Fruit fly (Drosophila melanogaster) whole organism, embryonic: ENCODE measurements around the gene CG5618.
A peak's percentile ranks its signal among the peaks of the same experiment; 100 is the strongest.

Experiments used
- Antp ChIP-seq: fragments of 200-800 bp; sonication (Bioruptor generic); optimal IDR thresholded peaks from 3 replicates; lab custom pipeline; 2016; ENCODE audit warnings: missing biosample characterization, missing genetic modification characterization
- Bgb ChIP-seq: fragments of 200-800 bp; sonication (Bioruptor generic); IDR thresholded peaks from 2 replicates; pipeline ENCODE4 v1.3.6; 2022; ENCODE audit warnings: missing biosample characterization, missing genetic modification characterization; ENCODE audit not compliant: partially characterized antibody
- CG10431 ChIP-seq: fragments of 200-800 bp; sonication (Bioruptor generic); optimal IDR thresholded peaks from 3 replicates; lab custom pipeline; 2018; ENCODE audit warnings: missing biosample characterization, mild to moderate bottlenecking, missing genetic modification characterization
- CG11093 ChIP-seq: fragments of 200-800 bp; sonication (Bioruptor generic); IDR thresholded peaks from 3 replicates; pipeline ENCODE4 v1.3.6; 2022; ENCODE audit warnings: missing biosample characterization, missing genetic modification characterization
- CG11695 ChIP-seq: fragments of 200-800 bp; sonication (Bioruptor generic); IDR thresholded peaks from 3 replicates; pipeline ENCODE4 v1.3.6; 2022; ENCODE audit warnings: missing biosample characterization, missing genetic modification characterization
- CG12219 ChIP-seq: fragments of 200-800 bp; sonication (Bioruptor generic); optimal IDR thresholded peaks from 3 replicates; lab custom pipeline; 2018; ENCODE audit warnings: missing biosample characterization, mild to moderate bottlenecking, missing genetic modification characterization
- CG15601 ChIP-seq: fragments of 200-800 bp; sonication (Bioruptor generic); optimal IDR thresholded peaks from 3 replicates; lab custom pipeline; 2019; ENCODE audit warnings: missing biosample characterization, mild to moderate bottlenecking, missing genetic modification characterization, moderate library complexity
- CG16815 ChIP-seq: fragments of 200-800 bp; sonication (Bioruptor generic); optimal IDR thresholded peaks from 3 replicates; lab custom pipeline; 2017; ENCODE audit warnings: missing biosample characterization, mild to moderate bottlenecking, missing genetic modification characterization
- CG17186 ChIP-seq: fragments of 200-800 bp; sonication (Bioruptor generic); optimal IDR thresholded peaks from 3 replicates; lab custom pipeline; 2017; ENCODE audit warnings: missing biosample characterization, missing genetic modification reagents, missing genetic modification characterization
- CG18619 ChIP-seq: fragments of 200-800 bp; sonication (Bioruptor generic); optimal IDR thresholded peaks from 3 replicates; lab custom pipeline; 2017; ENCODE audit warnings: missing biosample characterization, mild to moderate bottlenecking, missing genetic modification characterization
- CG31224 ChIP-seq: fragments of 200-800 bp; sonication (Bioruptor generic); IDR thresholded peaks from 2 replicates; pipeline ENCODE4 v1.3.6; 2022; ENCODE audit warnings: missing biosample characterization, missing genetic modification characterization
- CG3407 ChIP-seq: fragments of 200-800 bp; sonication (Bioruptor generic); optimal IDR thresholded peaks from 2 replicates; lab custom pipeline; 2018; ENCODE audit warnings: missing biosample characterization, mild to moderate bottlenecking, missing genetic modification characterization
- CG34422 ChIP-seq: fragments of 200-800 bp; sonication (Bioruptor generic); IDR thresholded peaks from 3 replicates; pipeline ENCODE4 v1.3.6; 2022; ENCODE audit warnings: missing biosample characterization, missing genetic modification characterization
- CG42726 ChIP-seq: fragments of 200-800 bp; sonication (Bioruptor generic); IDR thresholded peaks from 2 replicates; pipeline ENCODE4 v1.3.6; 2022; ENCODE audit warnings: missing biosample characterization, missing genetic modification characterization; ENCODE audit not compliant: partially characterized antibody
- CG4328 ChIP-seq: fragments of 200-800 bp; sonication (Bioruptor generic); optimal IDR thresholded peaks from 3 replicates; lab custom pipeline; 2017; ENCODE audit warnings: missing biosample characterization, missing genetic modification reagents, missing genetic modification characterization
- CG4360 ChIP-seq: fragments of 200-800 bp; sonication (Bioruptor generic); IDR thresholded peaks from 2 replicates; pipeline ENCODE4 v1.3.6; 2022; ENCODE audit warnings: missing biosample characterization, missing genetic modification characterization
- CG5180 ChIP-seq: fragments of 200-800 bp; sonication (Bioruptor generic); optimal IDR thresholded peaks from 3 replicates; lab custom pipeline; 2017; ENCODE audit warnings: missing biosample characterization, missing genetic modification characterization, mild to moderate bottlenecking, moderate library complexity, missing genetic modification reagents
- CG6254 ChIP-seq: fragments of 200-800 bp; sonication (Bioruptor generic); optimal IDR thresholded peaks from 3 replicates; lab custom pipeline; 2017; ENCODE audit warnings: mild to moderate bottlenecking, missing biosample characterization, missing genetic modification reagents, missing genetic modification characterization
- CG6654 ChIP-seq: fragments of 200-800 bp; sonication (Bioruptor generic); optimal IDR thresholded peaks from 2 replicates; lab custom pipeline; 2017; ENCODE audit warnings: missing biosample characterization, mild to moderate bottlenecking, missing genetic modification characterization
- CG6813 ChIP-seq: fragments of 200-800 bp; sonication (Bioruptor generic); optimal IDR thresholded peaks from 2 replicates; lab custom pipeline; 2017; ENCODE audit warnings: missing biosample characterization, missing genetic modification characterization, mild to moderate bottlenecking, moderate library complexity, missing genetic modification reagents
- CG8478 ChIP-seq: fragments of >200 bp; optimal IDR thresholded peaks from 2 replicates; lab custom pipeline; 2018
- CG9609 ChIP-seq: fragments of 200-800 bp; sonication (Bioruptor generic); optimal IDR thresholded peaks from 3 replicates; lab custom pipeline; 2016; ENCODE audit warnings: missing biosample characterization, missing genetic modification characterization
- Dip3 ChIP-seq: fragments of 200-800 bp; sonication (Bioruptor generic); optimal IDR thresholded peaks from 3 replicates; lab custom pipeline; 2016; ENCODE audit warnings: missing biosample characterization, missing genetic modification characterization
- Doc3 ChIP-seq: fragments of 200-800 bp; sonication (Bioruptor generic); IDR thresholded peaks from 3 replicates; pipeline ENCODE4 v1.3.6; 2022; ENCODE audit warnings: missing biosample characterization, missing genetic modification characterization; ENCODE audit not compliant: partially characterized antibody
- Hey ChIP-seq: fragments of 200-800 bp; sonication (Bioruptor generic); optimal IDR thresholded peaks from 3 replicates; lab custom pipeline; 2018; ENCODE audit warnings: missing biosample characterization, mild to moderate bottlenecking, missing genetic modification characterization
- Kr ChIP-seq: fragments of 200-800 bp; sonication (Bioruptor generic); optimal IDR thresholded peaks from 2 replicates; lab custom pipeline; 2017; ENCODE audit warnings: missing biosample characterization, mild to moderate bottlenecking, missing genetic modification characterization
- MESR4 ChIP-seq: fragments of 200-800 bp; sonication (Bioruptor generic); optimal IDR thresholded peaks from 2 replicates; lab custom pipeline; 2018; ENCODE audit warnings: missing biosample characterization, mild to moderate bottlenecking, missing genetic modification characterization, moderate library complexity
- Meics ChIP-seq: fragments of 200-800 bp; sonication (Bioruptor generic); optimal IDR thresholded peaks from 2 replicates; lab custom pipeline; 2017; ENCODE audit warnings: missing biosample characterization, mild to moderate bottlenecking, missing genetic modification characterization
- Sin3A ChIP-seq: fragments of >200 bp; optimal IDR thresholded peaks from 2 replicates; lab custom pipeline; 2018
- Tbp ChIP-seq: fragments of >200 bp; optimal IDR thresholded peaks from 2 replicates; lab custom pipeline; 2018; ENCODE audit warnings: missing biosample characterization, missing genetic modification characterization
- Trl ChIP-seq, 3 experiments: fragments of >200 bp in 2 of 3; fragments of 200-800 bp in 1 of 3; sonication (Bioruptor generic) in 1 of 3; optimal IDR thresholded peaks; 2 replicates in 1 of 3; 3 replicates in 2 of 3; lab custom pipeline; 2016 to 2017; ENCODE audit warnings: missing biosample characterization in 1 of 3, missing genetic modification characterization in 1 of 3
- Xrp1 ChIP-seq: fragments of 200-800 bp; sonication (Bioruptor generic); IDR thresholded peaks from 2 replicates; pipeline ENCODE4 v1.3.6; 2022; ENCODE audit warnings: missing biosample characterization, missing genetic modification characterization
- bab2 ChIP-seq: fragments of 200-800 bp; sonication (Bioruptor generic); optimal IDR thresholded peaks from 2 replicates; lab custom pipeline; 2016; ENCODE audit warnings: missing biosample characterization, missing genetic modification characterization
- bsh ChIP-seq, 2 experiments: fragments of 200-800 bp; sonication (Bioruptor generic); optimal IDR thresholded peaks; 2 replicates each; lab custom pipeline; 2017 to 2018; ENCODE audit warnings: mild to moderate bottlenecking in 2 of 2, missing biosample characterization in 2 of 2, missing genetic modification characterization in 2 of 2, moderate library complexity in 1 of 2
- da ChIP-seq: fragments of 200-800 bp; sonication (Bioruptor generic); optimal IDR thresholded peaks from 2 replicates; lab custom pipeline; 2016; ENCODE audit warnings: missing biosample characterization, missing genetic modification characterization
- en ChIP-seq: fragments of 200-800 bp; sonication (Bioruptor generic); optimal IDR thresholded peaks from 2 replicates; lab custom pipeline; 2016; ENCODE audit warnings: missing biosample characterization, missing genetic modification characterization
- ftz-f1 ChIP-seq: fragments of 200-800 bp; sonication (Bioruptor generic); optimal IDR thresholded peaks from 2 replicates; lab custom pipeline; 2016; ENCODE audit warnings: missing biosample characterization, missing genetic modification characterization
- gro ChIP-seq: fragments of 200-800 bp; sonication (Bioruptor generic); optimal IDR thresholded peaks from 2 replicates; lab custom pipeline; 2016; ENCODE audit warnings: missing biosample characterization, missing genetic modification characterization
- gt ChIP-seq: fragments of 200-800 bp; sonication (Bioruptor generic); IDR thresholded peaks from 2 replicates; pipeline ENCODE4 v1.3.6; 2022; ENCODE audit warnings: missing biosample characterization, missing genetic modification characterization
- ham ChIP-seq: fragments of 200-800 bp; sonication (Bioruptor generic); IDR thresholded peaks from 2 replicates; pipeline ENCODE4 v1.3.6; 2022; ENCODE audit warnings: missing biosample characterization, missing genetic modification characterization
- kah ChIP-seq: fragments of 200-800 bp; sonication (Bioruptor generic); optimal IDR thresholded peaks from 2 replicates; lab custom pipeline; 2018; ENCODE audit warnings: missing biosample characterization, mild to moderate bottlenecking, missing genetic modification characterization
- klu ChIP-seq: fragments of 200-800 bp; sonication (Bioruptor generic); IDR thresholded peaks from 2 replicates; pipeline ENCODE4 v1.3.6; 2022; ENCODE audit warnings: missing biosample characterization, missing genetic modification characterization
- org-1 ChIP-seq: fragments of 200-800 bp; sonication (Bioruptor generic); optimal IDR thresholded peaks from 2 replicates; lab custom pipeline; 2017; ENCODE audit warnings: missing biosample characterization, missing genetic modification characterization
- pb ChIP-seq: fragments of 200-800 bp; sonication (Bioruptor generic); optimal IDR thresholded peaks from 3 replicates; lab custom pipeline; 2016; ENCODE audit warnings: missing biosample characterization, missing genetic modification characterization
- pho ChIP-seq: fragments of 200-800 bp; sonication (Bioruptor generic); optimal IDR thresholded peaks from 2 replicates; lab custom pipeline; 2016; ENCODE audit warnings: missing biosample characterization, missing genetic modification characterization
- repo ChIP-seq: fragments of 200-800 bp; sonication (Bioruptor generic); optimal IDR thresholded peaks from 2 replicates; lab custom pipeline; 2016; ENCODE audit warnings: missing biosample characterization, missing genetic modification characterization
- sc ChIP-seq, 3 experiments: fragments of >200 bp in 2 of 3; fragments of 200-800 bp in 1 of 3; sonication (Bioruptor generic) in 1 of 3; optimal IDR thresholded peaks; 2 replicates in 2 of 3; 3 replicates in 1 of 3; lab custom pipeline; 2017; ENCODE audit warnings: mild to moderate bottlenecking in 1 of 3, missing biosample characterization in 1 of 3, missing genetic modification characterization in 1 of 3, missing genetic modification reagents in 1 of 3
- shn ChIP-seq: fragments of 200-800 bp; sonication (Bioruptor generic); optimal IDR thresholded peaks from 3 replicates; lab custom pipeline; 2016; ENCODE audit warnings: missing biosample characterization, missing genetic modification characterization
- wek ChIP-seq: fragments of 200-800 bp; sonication (Bioruptor generic); optimal IDR thresholded peaks from 3 replicates; lab custom pipeline; 2018; ENCODE audit warnings: missing biosample characterization, mild to moderate bottlenecking, missing genetic modification characterization, moderate library complexity
- zen ChIP-seq: fragments of 200-800 bp; sonication (Bioruptor generic); optimal IDR thresholded peaks from 3 replicates; lab custom pipeline; 2018; ENCODE audit warnings: missing biosample characterization, mild to moderate bottlenecking, missing genetic modification characterization, moderate library complexity

CG5618 gene

dm6 chr3L:20399550-20400109 is 46.4 kb downstream of the CG5618 start (continued):
- TF ChIP-seq repo (GFP tag; lab: Kevin White, UChicago) = peak; percentile 7
- no peak for TF ChIP-seq Kr
- peak; percentile 89 for TF ChIP-seq CG18619 (GFP tag; lab: Kevin White, UChicago)
- peak; percentile 87 for TF ChIP-seq CG4328 (GFP tag; lab: Kevin White, UChicago)
- peak; percentile 80 for TF ChIP-seq CG5180 (GFP tag; lab: Kevin White, UChicago)
- peak; percentile 57 for TF ChIP-seq en
- TF ChIP-seq kah (GFP tag; lab: Kevin White, UChicago) = peak; percentile 70
- peak; percentile 86 for TF ChIP-seq Xrp1 (GFP tag; lab: Robert Waterston, UW)
- TF ChIP-seq CG11093 (GFP tag; lab: Robert Waterston, UW) = peak; percentile 85
- TF ChIP-seq Tbp (GFP tag; lab: Kevin White, UChicago) = no peak
- TF ChIP-seq CG42726 = no peak
- peak; percentile 55 for TF ChIP-seq CG6254 (GFP tag; lab: Kevin White, UChicago)
- TF ChIP-seq wek (GFP tag; lab: Kevin White, UChicago) = peak; percentile 26
- peak; percentile 82 for TF ChIP-seq klu
- no peak for TF ChIP-seq ftz-f1 (GFP tag; lab: Kevin White, UChicago)
- peak; percentile 80 for TF ChIP-seq bab2
- TF ChIP-seq Dip3 = peak; percentile 84
- TF ChIP-seq CG6654 = peak; percentile 60
- no peak for TF ChIP-seq CG4360 (GFP tag; lab: Robert Waterston, UW)
- peak; percentile 81 for TF ChIP-seq pb
- peak; percentile 69 for TF ChIP-seq shn (GFP tag; lab: Kevin White, UChicago)
- no peak for TF ChIP-seq Trl (optimal IDR thresholded peaks at IDR 0.05; lab: Kevin White, UChicago)
- peak; percentile 76 for TF ChIP-seq Trl (GFP tag; optimal IDR thresholded peaks at IDR 0.05; lab: Kevin White, UChicago)
- peak; percentile 82 for TF ChIP-seq org-1 (GFP tag; lab: Kevin White, UChicago)
- peak; percentile 53; the same call in 1 of the 2 replicates for TF ChIP-seq gt (GFP tag; lab: Robert Waterston, UW)
- peak; percentile 77 for TF ChIP-seq CG16815
- peak; percentile 74 for TF ChIP-seq CG12219
- TF ChIP-seq gro (GFP tag; lab: Kevin White, UChicago) = peak; percentile 80
- no peak for TF ChIP-seq Bgb (GFP tag; lab: Robert Waterston, UW)
- peak; percentile 86 for TF ChIP-seq CG34422 (GFP tag; lab: Robert Waterston, UW)
- TF ChIP-seq sc (optimal IDR thresholded peaks at IDR 0.05; lab: Kevin White, UChicago) = no peak
- TF ChIP-seq sc (GFP tag; optimal IDR thresholded peaks at IDR 0.05; lab: Kevin White, UChicago) = peak; percentile 64
- peak; percentile 82 to 86 for TF ChIP-seq bsh (GFP tag; optimal IDR thresholded peaks at IDR 0.05; lab: Kevin White, UChicago)
- peak; percentile 65 for TF ChIP-seq CG3407 (GFP tag; lab: Kevin White, UChicago)
- TF ChIP-seq Hey = no peak
- TF ChIP-seq CG11695 (GFP tag; lab: Robert Waterston, UW) = peak; percentile 91
- peak; percentile 54 for TF ChIP-seq CG10431 (GFP tag; lab: Kevin White, UChicago)
- TF ChIP-seq pho (GFP tag; lab: Kevin White, UChicago) = peak; percentile 87
- TF ChIP-seq CG8478 (lab: Kevin White, UChicago) = no peak
- peak; percentile 12 for TF ChIP-seq MESR4 (GFP tag; lab: Kevin White, UChicago)
- TF ChIP-seq Meics = peak; percentile 89
- peak; percentile 69 for TF ChIP-seq CG6813 (GFP tag; lab: Kevin White, UChicago)
- peak; percentile 72 for TF ChIP-seq zen (tag; lab: Kevin White, UChicago)
- TF ChIP-seq Doc3 (GFP tag; lab: Robert Waterston, UW) = no peak
- peak; percentile 73 for TF ChIP-seq CG9609 (GFP tag; lab: Kevin White, UChicago)
- peak; percentile 77 for TF ChIP-seq Antp
- TF ChIP-seq CG31224 (GFP tag; lab: Robert Waterston, UW) = peak; percentile 68
- peak; percentile 56 for TF ChIP-seq da (GFP tag; lab: Kevin White, UChicago)
- TF ChIP-seq CG15601 = peak; percentile 78
- peak; percentile 29 for TF ChIP-seq CG17186
- TF ChIP-seq ham (GFP tag; lab: Robert Waterston, UW) = peak; percentile 52; the same call in 1 of the 2 replicates
- no peak for TF ChIP-seq Sin3A (lab: Kevin White, UChicago)
